Worm (Caenorhabditis elegans) whole organism, mixed stage, embryonic: Measurements from ENCODE around the gene fzy-1.

Experiments used
- M03D4.4 ChIP-seq: sonication (generic microtip); optimal IDR thresholded peaks from 2 replicates; lab custom pipeline; 2017; ENCODE audit warnings: mild to moderate bottlenecking, missing genetic modification characterization, missing compliant biosample characterization
- bed-3 ChIP-seq: fragments of 200-800 bp; sonication (Bioruptor generic); optimal IDR thresholded peaks from 3 replicates; lab custom pipeline; 2018; ENCODE audit warnings: mild to moderate bottlenecking, missing genetic modification characterization, moderate library complexity, missing compliant biosample characterization
- blmp-1 ChIP-seq: fragments of 150-350 bp; optimal IDR thresholded peaks from 2 replicates; lab custom pipeline; 2014; ENCODE audit warnings: missing biosample characterization, missing genetic modification characterization
- ceh-39 ChIP-seq: fragments of 150-350 bp; optimal IDR thresholded peaks from 2 replicates; lab custom pipeline; 2014; ENCODE audit warnings: missing biosample characterization, missing genetic modification characterization
- ceh-43 ChIP-seq: fragments of 200-800 bp; sonication (Bioruptor generic); optimal IDR thresholded peaks from 2 replicates; lab custom pipeline; 2018; ENCODE audit warnings: mild to moderate bottlenecking, missing genetic modification characterization, moderate library complexity, missing compliant biosample characterization
- ceh-83 ChIP-seq: fragments of 200-800 bp; sonication (Bioruptor generic); optimal IDR thresholded peaks from 2 replicates; lab custom pipeline; 2018; ENCODE audit warnings: mild to moderate bottlenecking, missing genetic modification characterization, missing compliant biosample characterization
- ces-1 ChIP-seq: fragments of 150-350 bp; optimal IDR thresholded peaks from 2 replicates; lab custom pipeline; 2014; ENCODE audit warnings: missing biosample characterization, missing genetic modification reagents, missing genetic modification characterization
- cnd-1 ChIP-seq: fragments of 200-800 bp; sonication (Bioruptor generic); optimal IDR thresholded peaks from 2 replicates; lab custom pipeline; 2018; ENCODE audit warnings: mild to moderate bottlenecking, missing genetic modification characterization, missing compliant biosample characterization
- elt-1 ChIP-seq: sonication (generic microtip); optimal IDR thresholded peaks from 2 replicates; lab custom pipeline; 2017; ENCODE audit warnings: missing genetic modification characterization, mild to moderate bottlenecking, missing compliant biosample characterization, antibody characterized with exemption, moderate library complexity, borderline replicate concordance; ENCODE audit not compliant: insufficient read depth
- flh-1 ChIP-seq: fragments of 200-800 bp; sonication (Bioruptor generic); optimal IDR thresholded peaks from 2 replicates; lab custom pipeline; 2018; ENCODE audit warnings: mild to moderate bottlenecking, missing genetic modification characterization, moderate library complexity, missing compliant biosample characterization
- ham-2 ChIP-seq: fragments of 200-800 bp; sonication (Bioruptor generic); optimal IDR thresholded peaks from 2 replicates; lab custom pipeline; 2018; ENCODE audit warnings: mild to moderate bottlenecking, missing genetic modification characterization, missing compliant biosample characterization
- hlh-1 ChIP-seq: fragments of 150-350 bp; optimal IDR thresholded peaks from 2 replicates; lab custom pipeline; 2014; ENCODE audit warnings: missing biosample characterization, missing genetic modification reagents, missing genetic modification characterization
- lin-13 ChIP-seq: fragments of 150-350 bp; optimal IDR thresholded peaks from 2 replicates; lab custom pipeline; 2014; ENCODE audit warnings: missing biosample characterization, missing genetic modification characterization
- lin-32 ChIP-seq: fragments of 200-800 bp; sonication (Bioruptor generic); optimal IDR thresholded peaks from 2 replicates; lab custom pipeline; 2018; ENCODE audit warnings: mild to moderate bottlenecking, missing genetic modification characterization, missing compliant biosample characterization
- lsy-2 ChIP-seq: fragments of 150-350 bp; optimal IDR thresholded peaks from 2 replicates; lab custom pipeline; 2014; ENCODE audit warnings: missing biosample characterization, missing genetic modification characterization
- mab-5 ChIP-seq: fragments of 150-350 bp; optimal IDR thresholded peaks from 2 replicates; lab custom pipeline; 2014; ENCODE audit warnings: missing biosample characterization, missing genetic modification characterization
- mep-1 ChIP-seq: fragments of 150-350 bp; optimal IDR thresholded peaks from 2 replicates; lab custom pipeline; 2017; ENCODE audit warnings: missing biosample characterization, missing genetic modification reagents, missing genetic modification characterization, inconsistent platforms
- mls-2 ChIP-seq: sonication (generic microtip); optimal IDR thresholded peaks from 2 replicates; lab custom pipeline; 2016; ENCODE audit warnings: mild to moderate bottlenecking, missing genetic modification characterization, moderate library complexity, missing compliant biosample characterization
- nhr-12 ChIP-seq: fragments of 150-350 bp; optimal IDR thresholded peaks from 2 replicates; lab custom pipeline; 2014; ENCODE audit warnings: missing biosample characterization, missing genetic modification characterization
- nhr-2 ChIP-seq: fragments of 150-350 bp; optimal IDR thresholded peaks from 2 replicates; lab custom pipeline; 2014; ENCODE audit warnings: missing biosample characterization, missing genetic modification characterization
- nhr-237 ChIP-seq: fragments of 150-350 bp; optimal IDR thresholded peaks from 2 replicates; lab custom pipeline; 2014; ENCODE audit warnings: missing biosample characterization, missing genetic modification characterization
- nhr-28 ChIP-seq: fragments of 150-350 bp; optimal IDR thresholded peaks from 2 replicates; lab custom pipeline; 2014; ENCODE audit warnings: missing biosample characterization, missing genetic modification characterization
- nhr-76 ChIP-seq: sonication (generic microtip); optimal IDR thresholded peaks from 2 replicates; lab custom pipeline; 2017; ENCODE audit warnings: missing biosample characterization, missing genetic modification characterization
- pha-4 ChIP-seq: fragments of 150-350 bp; optimal IDR thresholded peaks from 2 replicates; lab custom pipeline; 2018; ENCODE audit warnings: missing biosample characterization, missing genetic modification reagents, missing genetic modification characterization
- sem-2 ChIP-seq: fragments of 200-800 bp; sonication (Bioruptor generic); optimal IDR thresholded peaks from 2 replicates; lab custom pipeline; 2018; ENCODE audit warnings: mild to moderate bottlenecking, missing genetic modification characterization, missing compliant biosample characterization
- sptf-1 ChIP-seq: sonication (generic microtip); optimal IDR thresholded peaks from 2 replicates; lab custom pipeline; 2017; ENCODE audit warnings: mild to moderate bottlenecking, missing genetic modification characterization, moderate library complexity, missing compliant biosample characterization
- tbx-8 ChIP-seq: fragments of 200-800 bp; sonication (Bioruptor generic); optimal IDR thresholded peaks from 2 replicates; lab custom pipeline; 2018; ENCODE audit warnings: mild to moderate bottlenecking, missing genetic modification characterization, moderate library complexity, missing compliant biosample characterization
- unc-120 ChIP-seq: sonication (generic microtip); optimal IDR thresholded peaks from 2 replicates; lab custom pipeline; 2017; ENCODE audit warnings: missing genetic modification characterization, missing compliant biosample characterization; ENCODE audit not compliant: poor library complexity, severe bottlenecking
- unc-39 ChIP-seq: fragments of 150-350 bp; optimal IDR thresholded peaks from 2 replicates; lab custom pipeline; 2014; ENCODE audit warnings: missing biosample characterization, missing genetic modification characterization
- unc-62 ChIP-seq: fragments of 150-350 bp; optimal IDR thresholded peaks from 2 replicates; lab custom pipeline; 2014; ENCODE audit warnings: missing biosample characterization, missing genetic modification reagents, missing genetic modification characterization
- ztf-11 ChIP-seq: fragments of 150-350 bp; optimal IDR thresholded peaks from 2 replicates; lab custom pipeline; 2014; ENCODE audit warnings: missing biosample characterization, missing genetic modification characterization

fzy-1 gene

ce11 chrII:5458683-5459410, 41.7 kb upstream of the fzy-1 start:
- peak; percentile 61 for TF ChIP-seq blmp-1 (tag; lab: Kevin White, UChicago)
- TF ChIP-seq mep-1, result no peak

- TF ChIP-seq pha-4, result no peak
- TF ChIP-seq nhr-28 (tag; lab: Kevin White, UChicago), result no peak
- no peak for TF ChIP-seq mab-5 (tag; lab: Kevin White, UChicago)
- TF ChIP-seq ceh-39, result no peak
- no peak for TF ChIP-seq M03D4.4 (tag; lab: Kevin White, UChicago)
- TF ChIP-seq hlh-1 (tag; lab: Kevin White, UChicago), result no peak
- no peak for TF ChIP-seq nhr-237 (tag; lab: Kevin White, UChicago)
- TF ChIP-seq sem-2 (GFP tag; lab: Kevin White, UChicago), result no peak
- TF ChIP-seq lsy-2, result no peak
- no peak for TF ChIP-seq ces-1 (GFP tag; lab: Kevin White, UChicago)
- no peak for TF ChIP-seq lin-13 (tag; lab: Kevin White, UChicago)
Measured at ce11 chrII:5459534-5459933, 41.0 kb upstream of the fzy-1 start.

ce11 chrII:5460911-5461310, 39.7 kb upstream of the fzy-1 start:
- peak; percentile 37 for TF ChIP-seq mep-1
- TF ChIP-seq ceh-83 (GFP tag; lab: Kevin White, UChicago), result no peak
- TF ChIP-seq ham-2, result no peak
- no peak for TF ChIP-seq sptf-1 (tag; lab: Kevin White, UChicago)
- TF ChIP-seq unc-62, result peak; percentile 14
- TF ChIP-seq elt-1, result no peak
- TF ChIP-seq ces-1 (GFP tag; lab: Kevin White, UChicago), result peak; percentile 74
- TF ChIP-seq nhr-28 (tag; lab: Kevin White, UChicago), result no peak
- TF ChIP-seq cnd-1, result no peak
- TF ChIP-seq ceh-43 (GFP tag; lab: Kevin White, UChicago), result no peak
- no peak for TF ChIP-seq flh-1 (GFP tag; lab: Kevin White, UChicago)
- no peak for TF ChIP-seq bed-3
- no peak for TF ChIP-seq nhr-237 (tag; lab: Kevin White, UChicago)
- TF ChIP-seq unc-39 (tag; lab: Kevin White, UChicago), result no peak
- no peak for TF ChIP-seq M03D4.4 (tag; lab: Kevin White, UChicago)
- TF ChIP-seq nhr-12, result no peak
- TF ChIP-seq blmp-1 (tag; lab: Kevin White, UChicago), result no peak
- TF ChIP-seq nhr-76, result no peak
- no peak for TF ChIP-seq tbx-8 (GFP tag; lab: Kevin White, UChicago)
- no peak for TF ChIP-seq ztf-11 (tag; lab: Kevin White, UChicago)
- TF ChIP-seq mls-2 (tag; lab: Kevin White, UChicago), result peak; percentile 46

- TF ChIP-seq nhr-12 (no peak), lin-32 (GFP tag; lab: Kevin White, UChicago) (peak; percentile 24), nhr-2 (tag; lab: Kevin White, UChicago) (peak; percentile 98), cnd-1 (peak; percentile 41), hlh-1 (tag; lab: Kevin White, UChicago) (peak; percentile 47)
Measured at ce11 chrII:5463692-5464300, 36.8 kb upstream of the fzy-1 start.

ce11 chrII:5465729-5466408, 34.7 kb upstream of the fzy-1 start, which contains the start of gene clr-1:
Gene clr-1 (plus strand): TSS chrII:5466358.
- TF ChIP-seq unc-120 (tag; lab: Kevin White, UChicago) (peak; percentile 27), nhr-237 (tag; lab: Kevin White, UChicago) (no peak), nhr-12 (no peak), mab-5 (tag; lab: Kevin White, UChicago) (no peak), hlh-1 (tag; lab: Kevin White, UChicago) (peak; percentile 74), elt-1 (no peak), nhr-76 (no peak), tbx-8 (GFP tag; lab: Kevin White, UChicago) (no peak)
- TF ChIP-seq, all 35 proteins: peak for 2
